Fruit fly (Drosophila melanogaster) whole organism, embryonic: ENCODE results near the gene amrt.

Experiments
- Bdp1 ChIP-seq: fragments of 200-800 bp; sonication (Bioruptor generic); optimal IDR thresholded peaks from 3 replicates; lab custom pipeline; 2016; ENCODE audit warnings: missing biosample characterization, missing genetic modification characterization
- BtbVII ChIP-seq: fragments of 200-800 bp; sonication (Bioruptor generic); optimal IDR thresholded peaks from 3 replicates; lab custom pipeline; 2017; ENCODE audit warnings: missing biosample characterization, mild to moderate bottlenecking, missing genetic modification characterization
- CG11504 ChIP-seq: fragments of 200-800 bp; sonication (Bioruptor generic); optimal IDR thresholded peaks from 3 replicates; lab custom pipeline; 2019; ENCODE audit warnings: missing biosample characterization, mild to moderate bottlenecking, missing genetic modification characterization, moderate library complexity
- CG12219 ChIP-seq: fragments of 200-800 bp; sonication (Bioruptor generic); optimal IDR thresholded peaks from 3 replicates; lab custom pipeline; 2018; ENCODE audit warnings: missing biosample characterization, mild to moderate bottlenecking, missing genetic modification characterization
- CG12659 ChIP-seq: fragments of 200-800 bp; sonication (Bioruptor generic); optimal IDR thresholded peaks from 3 replicates; lab custom pipeline; 2017; ENCODE audit warnings: mild to moderate bottlenecking, missing biosample characterization, missing genetic modification reagents, missing genetic modification characterization
- CG13287 ChIP-seq: fragments of 200-800 bp; sonication (Bioruptor generic); IDR thresholded peaks from 2 replicates; pipeline ENCODE4 v1.3.6; 2022; ENCODE audit warnings: missing biosample characterization, missing genetic modification characterization; ENCODE audit not compliant: partially characterized antibody
- CG15601 ChIP-seq: fragments of 200-800 bp; sonication (Bioruptor generic); optimal IDR thresholded peaks from 3 replicates; lab custom pipeline; 2019; ENCODE audit warnings: missing biosample characterization, mild to moderate bottlenecking, missing genetic modification characterization, moderate library complexity
- CG2116 ChIP-seq: fragments of 200-800 bp; sonication (Bioruptor generic); optimal IDR thresholded peaks from 3 replicates; lab custom pipeline; 2018; ENCODE audit warnings: missing biosample characterization, mild to moderate bottlenecking, missing genetic modification characterization
- CG31441 ChIP-seq: fragments of 200-800 bp; sonication (Bioruptor generic); IDR thresholded peaks from 2 replicates; pipeline ENCODE4 v1.3.6; 2022; ENCODE audit warnings: missing biosample characterization, missing genetic modification characterization
- CG3847 ChIP-seq: fragments of 200-800 bp; sonication (Bioruptor generic); IDR thresholded peaks from 2 replicates; pipeline ENCODE4 v1.3.6; 2022; ENCODE audit warnings: missing biosample characterization, missing genetic modification characterization
- CG4360 ChIP-seq: fragments of 200-800 bp; sonication (Bioruptor generic); IDR thresholded peaks from 2 replicates; pipeline ENCODE4 v1.3.6; 2022; ENCODE audit warnings: missing biosample characterization, missing genetic modification characterization
- CG6689 ChIP-seq: fragments of 200-800 bp; sonication (Bioruptor generic); IDR thresholded peaks from 2 replicates; pipeline ENCODE4 v1.3.6; 2022; ENCODE audit warnings: missing biosample characterization, missing genetic modification characterization
- CG7556 ChIP-seq: fragments of 200-800 bp; sonication (Bioruptor generic); optimal IDR thresholded peaks from 2 replicates; lab custom pipeline; 2017; ENCODE audit warnings: missing biosample characterization, mild to moderate bottlenecking, missing genetic modification characterization
- CG7839 ChIP-seq: fragments of 200-800 bp; sonication (Bioruptor generic); optimal IDR thresholded peaks from 3 replicates; lab custom pipeline; 2018; ENCODE audit warnings: missing biosample characterization, mild to moderate bottlenecking, missing genetic modification characterization, moderate library complexity
- CG7963 ChIP-seq: fragments of 200-800 bp; sonication (Bioruptor generic); IDR thresholded peaks from 3 replicates; pipeline ENCODE4 v1.3.6; 2022; ENCODE audit warnings: missing biosample characterization, missing genetic modification characterization; ENCODE audit not compliant: partially characterized antibody
- CG8281 ChIP-seq: fragments of 200-800 bp; sonication (Bioruptor generic); optimal IDR thresholded peaks from 2 replicates; lab custom pipeline; 2018; ENCODE audit warnings: missing biosample characterization, mild to moderate bottlenecking, missing genetic modification characterization, moderate library complexity
- Deaf1 ChIP-seq: fragments of 200-800 bp; optimal IDR thresholded peaks from 3 replicates; lab custom pipeline; 2019; ENCODE audit warnings: missing biosample characterization, mild to moderate bottlenecking, missing genetic modification characterization, moderate library complexity
- Dll ChIP-seq: fragments of 200-800 bp; sonication (Bioruptor generic); IDR thresholded peaks from 4 replicates; pipeline ENCODE4 v1.3.6; 2022; ENCODE audit warnings: missing biosample characterization, missing genetic modification characterization; ENCODE audit not compliant: partially characterized antibody
- E2f1 ChIP-seq: fragments of 200-800 bp; sonication (Bioruptor generic); IDR thresholded peaks from 2 replicates; pipeline ENCODE4 v1.3.6; 2022; ENCODE audit warnings: missing biosample characterization, missing genetic modification characterization
- ERR ChIP-seq: fragments of 200-800 bp; sonication (Bioruptor generic); optimal IDR thresholded peaks from 2 replicates; lab custom pipeline; 2016; ENCODE audit warnings: missing biosample characterization, missing genetic modification characterization
- Eip74EF ChIP-seq, 2 experiments: fragments of 200-800 bp in 1 of 2; fragments of >200 bp in 1 of 2; sonication (Bioruptor generic) in 1 of 2; optimal IDR thresholded peaks; 2 replicates each; lab custom pipeline; 2017 to 2019; ENCODE audit warnings: missing biosample characterization in 2 of 2, missing genetic modification characterization in 2 of 2, mild to moderate bottlenecking in 1 of 2, moderate library complexity in 1 of 2
- Oaz ChIP-seq: fragments of 200-800 bp; sonication (Bioruptor generic); IDR thresholded peaks from 2 replicates; pipeline ENCODE4 v1.3.6; 2022; ENCODE audit warnings: missing biosample characterization, missing genetic modification characterization
- Opbp ChIP-seq: fragments of 200-800 bp; sonication (Bioruptor generic); IDR thresholded peaks from 3 replicates; pipeline ENCODE4 v1.3.6; 2022; ENCODE audit warnings: missing biosample characterization, missing genetic modification characterization; ENCODE audit not compliant: partially characterized antibody
- Rfx ChIP-seq: fragments of 200-800 bp; sonication (Bioruptor generic); IDR thresholded peaks from 2 replicates; pipeline ENCODE4 v1.3.6; 2022; ENCODE audit warnings: missing biosample characterization, missing genetic modification characterization
- Scr ChIP-seq: fragments of 200-800 bp; sonication (Bioruptor generic); IDR thresholded peaks from 2 replicates; pipeline ENCODE4 v1.3.6; 2022; ENCODE audit warnings: missing biosample characterization, missing genetic modification characterization; ENCODE audit not compliant: partially characterized antibody
- Sin3A ChIP-seq: fragments of >200 bp; optimal IDR thresholded peaks from 2 replicates; lab custom pipeline; 2018
- YL-1 ChIP-seq: fragments of 200-800 bp; sonication (Bioruptor generic); optimal IDR thresholded peaks from 3 replicates; lab custom pipeline; 2017; ENCODE audit warnings: missing biosample characterization, mild to moderate bottlenecking, missing genetic modification characterization
- bbx ChIP-seq: fragments of 200-800 bp; sonication (Bioruptor generic); IDR thresholded peaks from 2 replicates; pipeline ENCODE4 v1.3.6; 2022; ENCODE audit warnings: missing biosample characterization, missing genetic modification characterization; ENCODE audit not compliant: partially characterized antibody
- chinmo ChIP-seq: fragments of 200-800 bp; sonication (Bioruptor generic); IDR thresholded peaks from 4 replicates; pipeline ENCODE4 v1.3.6; 2022; ENCODE audit warnings: missing biosample characterization, missing genetic modification characterization; ENCODE audit not compliant: partially characterized antibody
- lab ChIP-seq: fragments of 200-800 bp; sonication (Bioruptor generic); optimal IDR thresholded peaks from 3 replicates; lab custom pipeline; 2017; ENCODE audit warnings: missing biosample characterization, missing genetic modification characterization, mild to moderate bottlenecking, moderate library complexity, missing genetic modification reagents
- lola ChIP-seq, 3 experiments: fragments of >200 bp in 2 of 3; fragments of 200-800 bp in 1 of 3; sonication (Bioruptor generic) in 1 of 3; optimal IDR thresholded peaks; 2 replicates each; lab custom pipeline; 2017 to 2019; ENCODE audit warnings: missing biosample characterization in 3 of 3, missing genetic modification characterization in 3 of 3, mild to moderate bottlenecking in 1 of 3, moderate library complexity in 1 of 3
- nom ChIP-seq: fragments of 200-800 bp; sonication (Bioruptor generic); optimal IDR thresholded peaks from 2 replicates; lab custom pipeline; 2017; ENCODE audit warnings: missing biosample characterization, missing genetic modification characterization, mild to moderate bottlenecking, moderate library complexity, missing genetic modification reagents
- odd ChIP-seq: fragments of 200-800 bp; sonication (Bioruptor generic); optimal IDR thresholded peaks from 2 replicates; lab custom pipeline; 2017; ENCODE audit warnings: missing biosample characterization, mild to moderate bottlenecking, missing genetic modification characterization
- pzg ChIP-seq: fragments of 200-800 bp; sonication (Bioruptor generic); optimal IDR thresholded peaks from 3 replicates; lab custom pipeline; 2018; ENCODE audit warnings: missing biosample characterization, mild to moderate bottlenecking, missing genetic modification characterization, moderate library complexity
- rib ChIP-seq: fragments of 200-800 bp; sonication (Bioruptor generic); IDR thresholded peaks from 2 replicates; pipeline ENCODE4 v1.3.6; 2022; ENCODE audit warnings: missing biosample characterization, missing genetic modification characterization
- seq ChIP-seq: fragments of 200-800 bp; sonication (Bioruptor generic); IDR thresholded peaks from 2 replicates; pipeline ENCODE4 v1.3.6; 2022; ENCODE audit warnings: missing biosample characterization, missing genetic modification characterization
- shn ChIP-seq: fragments of 200-800 bp; sonication (Bioruptor generic); optimal IDR thresholded peaks from 3 replicates; lab custom pipeline; 2016; ENCODE audit warnings: missing biosample characterization, missing genetic modification characterization
- sim ChIP-seq: fragments of 200-800 bp; sonication (Bioruptor generic); IDR thresholded peaks from 2 replicates; pipeline ENCODE4 v1.3.6; 2022; ENCODE audit warnings: missing biosample characterization, missing genetic modification characterization
- vvl ChIP-seq: fragments of 200-800 bp; sonication (Bioruptor generic); IDR thresholded peaks from 2 replicates; pipeline ENCODE4 v1.3.6; 2022; ENCODE audit warnings: missing biosample characterization, missing genetic modification characterization
- zfh1 ChIP-seq: fragments of 200-800 bp; sonication (Bioruptor generic); IDR thresholded peaks from 3 replicates; pipeline ENCODE4 v1.3.6; 2022; ENCODE audit warnings: missing biosample characterization, missing genetic modification characterization

Gene amrt

DNA sequence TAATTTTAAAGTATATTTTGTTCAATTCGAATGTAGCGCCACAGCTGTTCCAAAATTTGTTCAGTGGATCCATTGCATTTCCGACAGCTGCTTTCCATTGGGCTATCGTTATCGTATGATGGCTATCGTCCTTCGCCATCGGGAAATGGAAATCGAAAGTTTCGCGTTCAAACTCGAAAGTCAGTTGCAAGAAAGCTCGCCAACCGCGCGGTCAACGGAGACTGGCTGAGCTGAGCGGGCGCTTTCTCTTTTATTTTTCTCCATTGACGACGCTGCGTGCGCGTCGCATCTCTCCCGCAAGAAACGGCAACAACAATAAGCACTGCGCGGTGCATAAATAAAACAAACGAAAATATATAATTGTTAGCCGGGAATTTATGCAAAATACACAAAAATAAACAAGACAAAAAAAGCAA lies 1.3 kb downstream of the amrt start, which contains the start of gene inaE (continued):
- TF ChIP-seq Sin3A (peak; percentile 0), CG7556 (GFP tag; lab: Kevin White, UChicago) (no peak), chinmo (0 out of 4 replicates have a peak, but pooled peaks have one; percentile 63), Opbp (GFP tag; lab: Robert Waterston, UW) (peak; percentile 77; the same call in 2 of the 3 replicates), CG8281 (tag; lab: Kevin White, UChicago) (no peak), ERR (GFP tag; lab: Kevin White, UChicago) (no peak), seq (no peak), CG6689 (GFP tag; lab: Robert Waterston, UW) (no peak), CG15601 (tag; lab: Kevin White, UChicago) (peak; percentile 21), Eip74EF (GFP tag; optimal IDR thresholded peaks at IDR 0.05; lab: Kevin White, UChicago) (peak in 1 of 2 experiments; percentile 65), CG13287 (GFP tag; lab: Robert Waterston, UW) (peak; percentile 69), odd (GFP tag; lab: Kevin White, UChicago) (no peak), Scr (peak; percentile 41), CG31441 (GFP tag; lab: Robert Waterston, UW) (peak; percentile 11; the same call in 1 of the 2 replicates), bbx (peak; percentile 73), CG4360 (GFP tag; lab: Robert Waterston, UW) (peak; percentile 38; the same call in 1 of the 2 replicates), vvl (GFP tag; lab: Robert Waterston, UW) (peak; percentile 60; the same call in 1 of the 2 replicates), Deaf1 (peak; percentile 10), sim (GFP tag; lab: Robert Waterston, UW) (no peak), CG2116 (GFP tag; lab: Kevin White, UChicago) (peak; percentile 62), CG11504 (tag; lab: Kevin White, UChicago) (peak; percentile 16), Bdp1 (GFP tag; lab: Kevin White, UChicago) (no peak), CG3847 (GFP tag; lab: Robert Waterston, UW) (0 out of 2 replicates have a peak, but pooled peaks have one; percentile 22), Rfx (GFP tag; lab: Robert Waterston, UW) (0 out of 2 replicates have a peak, but pooled peaks have one; percentile 22), shn (GFP tag; lab: Kevin White, UChicago) (no peak), pzg (GFP tag; lab: Kevin White, UChicago) (peak; percentile 74), YL-1 (peak; percentile 4), CG12219 (GFP tag; lab: Kevin White, UChicago) (no peak), BtbVII (GFP tag; lab: Kevin White, UChicago) (peak; percentile 43), lab (peak; percentile 39), CG7963 (0 out of 3 replicates have a peak, but pooled peaks have one; percentile 36), E2f1 (GFP tag; lab: Robert Waterston, UW) (no peak), CG7839 (tag; lab: Kevin White, UChicago) (peak; percentile 22), rib (GFP tag; lab: Robert Waterston, UW) (peak; percentile 60), lola (GFP tag; optimal IDR thresholded peaks at IDR 0.05; lab: Kevin White, UChicago) (peak in 1 of 3 experiments; percentile 79), CG12659 (GFP tag; lab: Kevin White, UChicago) (peak; percentile 46), Oaz (GFP tag; lab: Robert Waterston, UW) (no peak), nom (GFP tag; lab: Kevin White, UChicago) (peak; percentile 23), Dll (GFP tag; lab: Robert Waterston, UW) (peak; percentile 54; the same call in 2 of the 4 replicates), zfh1 (GFP tag; lab: Robert Waterston, UW) (0 out of 3 replicates have a peak, but pooled peaks have one; percentile 37)
